Worm (Caenorhabditis elegans) whole organism, L3 larva: ENCODE measurements around the gene sri-70.

Experiments
- R02D3.7 ChIP-seq: fragments of 150-350 bp; optimal IDR thresholded peaks from 2 replicates; lab custom pipeline; 2014; ENCODE audit warnings: missing biosample characterization, missing genetic modification characterization
- ZK546.5 ChIP-seq: sonication (generic microtip); optimal IDR thresholded peaks from 2 replicates; lab custom pipeline; 2017; ENCODE audit warnings: missing biosample characterization, missing genetic modification characterization
- ama-1 ChIP-seq: fragments of 150-350 bp; optimal IDR thresholded peaks from 2 replicates; lab custom pipeline; 2018
- elt-3 ChIP-seq, 3 experiments: fragments of 150-350 bp in 1 of 3; sonication (generic microtip) in 2 of 3; optimal IDR thresholded peaks; 2 replicates in 2 of 3; 4 replicates in 1 of 3; lab custom pipeline; 2014 to 2017; ENCODE audit warnings: missing biosample characterization in 3 of 3, missing genetic modification characterization in 3 of 3
- mdl-1 ChIP-seq: fragments of 150-350 bp; optimal IDR thresholded peaks from 2 replicates; lab custom pipeline; 2014; ENCODE audit warnings: missing biosample characterization, missing genetic modification characterization
- nhr-12 ChIP-seq: fragments of 150-350 bp; optimal IDR thresholded peaks from 2 replicates; lab custom pipeline; 2014; ENCODE audit warnings: missing biosample characterization, missing genetic modification characterization
- nhr-23 ChIP-seq: fragments of 150-350 bp; optimal IDR thresholded peaks from 2 replicates; lab custom pipeline; 2014; ENCODE audit warnings: missing biosample characterization, missing genetic modification reagents, missing genetic modification characterization
- tbx-2 ChIP-seq: sonication (generic microtip); optimal IDR thresholded peaks from 2 replicates; lab custom pipeline; 2016; ENCODE audit warnings: mild to moderate bottlenecking, missing genetic modification characterization, missing compliant biosample characterization
- unc-39 ChIP-seq: sonication (generic microtip); optimal IDR thresholded peaks from 4 replicates; lab custom pipeline; 2017; ENCODE audit warnings: missing biosample characterization, missing genetic modification characterization
- unc-62 ChIP-seq: fragments of 150-350 bp; sonication (generic microtip); optimal IDR thresholded peaks from 4 replicates; lab custom pipeline; 2014; ENCODE audit warnings: missing biosample characterization, missing genetic modification reagents, missing genetic modification characterization
- ztf-11 ChIP-seq: fragments of 150-350 bp; optimal IDR thresholded peaks from 2 replicates; lab custom pipeline; 2014; ENCODE audit warnings: missing biosample characterization, missing genetic modification characterization

DNA sequence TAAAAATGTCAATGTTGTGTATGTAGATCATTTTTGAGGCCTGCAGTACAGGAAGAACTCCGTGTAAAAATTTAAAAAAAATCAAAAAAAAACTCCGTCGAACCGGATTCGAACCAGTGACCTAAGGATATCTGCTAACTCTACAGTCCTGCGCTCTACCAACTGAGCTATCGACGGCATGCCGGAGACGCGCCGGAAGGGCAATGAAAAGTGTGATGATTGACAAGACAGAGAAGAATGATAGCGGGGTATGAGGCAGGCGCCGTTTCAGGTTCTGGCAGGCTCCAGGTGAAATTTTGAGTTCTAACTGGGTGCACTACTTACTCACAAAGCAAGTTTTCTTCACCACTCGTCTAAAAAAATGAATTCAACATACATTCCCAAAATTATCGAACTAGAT, 14.9 kb downstream of the sri-70 start, which contains the start of gene srz-58:
- TF ChIP-seq ama-1 (no peak), R02D3.7 (tag; lab: Kevin White, UChicago) (no peak), nhr-12 (tag; lab: Kevin White, UChicago) (no peak), mdl-1 (no peak), tbx-2 (tag; lab: Kevin White, UChicago) (no peak), elt-3 (tag; optimal IDR thresholded peaks at IDR 0.05; lab: Kevin White, UChicago) (no peak), ZK546.5 (no peak), unc-62 (GFP tag; lab: Kevin White, UChicago) (no peak), nhr-23 (tag; lab: Kevin White, UChicago) (no peak), unc-39 (tag; lab: Kevin White, UChicago) (no peak), ztf-11 (tag; lab: Kevin White, UChicago) (no peak)
